Worm (Caenorhabditis elegans): ENCODE data around the gene mlp-1.

DNA sequence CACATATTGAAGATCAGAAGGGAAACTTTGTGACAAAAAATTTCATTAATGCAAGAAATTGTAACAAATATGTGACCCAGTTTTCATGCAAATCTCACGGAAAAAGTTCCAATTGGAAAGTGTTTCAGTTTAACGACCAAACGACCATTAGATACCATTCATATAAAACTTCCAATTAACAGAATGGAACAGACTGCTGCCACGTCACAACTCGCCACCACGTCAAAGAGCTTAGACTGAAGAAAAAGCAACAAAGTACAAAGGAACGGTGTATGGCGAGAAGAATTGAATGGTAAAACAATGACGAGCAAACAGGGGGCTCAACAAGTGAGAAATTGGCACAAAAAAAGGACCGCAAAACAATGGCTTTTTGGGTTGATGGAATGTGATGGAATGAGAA, 10.5 kb upstream of the mlp-1 start, which contains the start of gene T04C9.3:
- TF ChIP-seq med-1 (GFP tag; optimal IDR thresholded peaks at IDR 0.05; ENCODE audit: insufficient read depth) (no peak), ztf-23 (GFP tag; IDR thresholded peaks at IDR 0.05) (no peak), cog-1 (tag; optimal IDR thresholded peaks at IDR 0.05) (no peak), klf-2 (GFP tag; conservative IDR thresholded peaks at IDR 0.05) (no peak), flt-1 (GFP tag; IDR thresholded peaks at IDR 0.05) (no peak), ref-1 (GFP tag; conservative IDR thresholded peaks at IDR 0.05) (no peak), tab-1 (GFP tag; IDR thresholded peaks at IDR 0.05) (no peak)
